Fruit fly (Drosophila melanogaster) whole organism, embryonic: Measurements from ENCODE around the gene dlg1.

ENCODE experiments used
- Abd-B ChIP-seq: fragments of 200-800 bp; sonication (Bioruptor generic); optimal IDR thresholded peaks from 2 replicates; lab custom pipeline; 2018; ENCODE audit warnings: missing biosample characterization, mild to moderate bottlenecking, missing genetic modification characterization, moderate library complexity
- Aef1 ChIP-seq: fragments of 200-800 bp; sonication (Bioruptor generic); IDR thresholded peaks from 3 replicates; pipeline ENCODE4 v1.3.6; 2022; ENCODE audit warnings: missing biosample characterization, missing genetic modification characterization
- Atf-2 ChIP-seq: fragments of 200-800 bp; sonication (Bioruptor generic); optimal IDR thresholded peaks from 2 replicates; lab custom pipeline; 2016; ENCODE audit warnings: missing biosample characterization, missing genetic modification characterization
- Atf3 ChIP-seq: fragments of 200-800 bp; sonication (Bioruptor generic); optimal IDR thresholded peaks from 3 replicates; lab custom pipeline; 2016; ENCODE audit warnings: missing biosample characterization, missing genetic modification characterization
- Awh ChIP-seq: fragments of 200-800 bp; sonication (Bioruptor generic); IDR thresholded peaks from 2 replicates; pipeline ENCODE4, ENCODE4 v1.3.6; 2022; ENCODE audit warnings: missing biosample characterization, missing genetic modification characterization
- B-H1 ChIP-seq: fragments of 200-800 bp; sonication (Bioruptor generic); IDR thresholded peaks from 3 replicates; pipeline ENCODE4 v1.3.6; 2022; ENCODE audit warnings: missing biosample characterization, missing genetic modification characterization
- CG11093 ChIP-seq: fragments of 200-800 bp; sonication (Bioruptor generic); IDR thresholded peaks from 3 replicates; pipeline ENCODE4 v1.3.6; 2022; ENCODE audit warnings: missing biosample characterization, missing genetic modification characterization
- CG11696 ChIP-seq: fragments of 200-800 bp; sonication (Bioruptor generic); IDR thresholded peaks from 2 replicates; pipeline ENCODE4 v1.3.6; 2022; ENCODE audit warnings: missing biosample characterization, missing genetic modification characterization
- CG15073 ChIP-seq: fragments of 200-800 bp; sonication (Bioruptor generic); optimal IDR thresholded peaks from 2 replicates; lab custom pipeline; 2016; ENCODE audit warnings: missing biosample characterization, missing genetic modification characterization
- CG16779 ChIP-seq: fragments of 200-800 bp; sonication (Bioruptor generic); IDR thresholded peaks from 2 replicates; pipeline ENCODE4 v1.3.6; 2022; ENCODE audit warnings: missing biosample characterization, missing genetic modification characterization
- CG18476 ChIP-seq: fragments of 200-800 bp; sonication (Bioruptor generic); optimal IDR thresholded peaks from 2 replicates; lab custom pipeline; 2016; ENCODE audit warnings: missing biosample characterization, mild to moderate bottlenecking, missing genetic modification characterization
- CG2712 ChIP-seq: fragments of 200-800 bp; optimal IDR thresholded peaks from 3 replicates; lab custom pipeline; 2019; ENCODE audit warnings: missing biosample characterization, mild to moderate bottlenecking, missing genetic modification characterization, moderate library complexity
- CG32772 ChIP-seq: fragments of 200-800 bp; sonication (Bioruptor generic); IDR thresholded peaks from 2 replicates; pipeline ENCODE4 v1.3.6; 2022; ENCODE audit warnings: missing biosample characterization, missing genetic modification characterization
- CG34376 ChIP-seq: fragments of 200-800 bp; sonication (Bioruptor generic); optimal IDR thresholded peaks from 2 replicates; lab custom pipeline; 2018; ENCODE audit warnings: missing biosample characterization, mild to moderate bottlenecking, missing genetic modification characterization
- CG42726 ChIP-seq: fragments of 200-800 bp; sonication (Bioruptor generic); IDR thresholded peaks from 2 replicates; pipeline ENCODE4 v1.3.6; 2022; ENCODE audit warnings: missing biosample characterization, missing genetic modification characterization; ENCODE audit not compliant: partially characterized antibody
- CG5953 ChIP-seq: fragments of 200-800 bp; sonication (Bioruptor generic); IDR thresholded peaks from 2 replicates; pipeline ENCODE4 v1.3.6; 2022; ENCODE audit warnings: missing biosample characterization, missing genetic modification characterization
- CG6689 ChIP-seq: fragments of 200-800 bp; sonication (Bioruptor generic); IDR thresholded peaks from 2 replicates; pipeline ENCODE4 v1.3.6; 2022; ENCODE audit warnings: missing biosample characterization, missing genetic modification characterization
- CG6854 ChIP-seq: fragments of 200-800 bp; sonication (Bioruptor generic); optimal IDR thresholded peaks from 3 replicates; lab custom pipeline; 2017; ENCODE audit warnings: missing biosample characterization, mild to moderate bottlenecking, missing genetic modification characterization
- CG7839 ChIP-seq: fragments of 200-800 bp; sonication (Bioruptor generic); optimal IDR thresholded peaks from 3 replicates; lab custom pipeline; 2018; ENCODE audit warnings: missing biosample characterization, mild to moderate bottlenecking, missing genetic modification characterization, moderate library complexity
- CG9727 ChIP-seq: fragments of 200-800 bp; sonication (Bioruptor generic); optimal IDR thresholded peaks from 3 replicates; lab custom pipeline; 2017; ENCODE audit warnings: missing biosample characterization, mild to moderate bottlenecking, missing genetic modification characterization
- D ChIP-seq, 2 experiments: fragments of 200-800 bp in 1 of 2; fragments of >200 bp in 1 of 2; sonication (Bioruptor generic) in 1 of 2; optimal IDR thresholded peaks; 2 replicates in 1 of 2; 3 replicates in 1 of 2; lab custom pipeline; 2017; ENCODE audit warnings: mild to moderate bottlenecking in 1 of 2, missing biosample characterization in 1 of 2, missing genetic modification characterization in 1 of 2, missing genetic modification reagents in 1 of 2
- Doc2 ChIP-seq: fragments of 200-800 bp; sonication (Bioruptor generic); IDR thresholded peaks from 2 replicates; pipeline ENCODE4 v1.3.6; 2022; ENCODE audit warnings: missing biosample characterization, missing genetic modification characterization
- Hr51 ChIP-seq, 2 experiments: fragments of 200-800 bp; sonication (Bioruptor generic); optimal IDR thresholded peaks; 2 replicates in 1 of 2; 3 replicates in 1 of 2; lab custom pipeline; 2016 to 2018; ENCODE audit warnings: missing biosample characterization in 2 of 2, missing genetic modification characterization in 2 of 2, mild to moderate bottlenecking in 1 of 2, moderate library complexity in 1 of 2
- MBD-R2 ChIP-seq: fragments of 200-800 bp; sonication (Bioruptor generic); IDR thresholded peaks from 2 replicates; pipeline ENCODE4 v1.3.6; 2022; ENCODE audit warnings: missing biosample characterization, missing genetic modification characterization
- MTF-1 ChIP-seq: fragments of 200-800 bp; sonication (Bioruptor generic); optimal IDR thresholded peaks from 2 replicates; lab custom pipeline; 2018; ENCODE audit warnings: missing biosample characterization, mild to moderate bottlenecking, missing genetic modification characterization, borderline replicate concordance
- Mes4 ChIP-seq: fragments of 200-800 bp; sonication (Bioruptor generic); optimal IDR thresholded peaks from 2 replicates; lab custom pipeline; 2016; ENCODE audit warnings: missing biosample characterization, missing genetic modification characterization
- Neu2 ChIP-seq: fragments of 200-800 bp; sonication (Bioruptor generic); optimal IDR thresholded peaks from 3 replicates; lab custom pipeline; 2016; ENCODE audit warnings: missing biosample characterization, missing genetic modification characterization, borderline replicate concordance
- Nf-YC ChIP-seq: fragments of 200-800 bp; optimal IDR thresholded peaks from 3 replicates; lab custom pipeline; 2019; ENCODE audit warnings: missing biosample characterization, mild to moderate bottlenecking, missing genetic modification characterization, moderate library complexity
- PHDP ChIP-seq: fragments of 200-800 bp; sonication (Bioruptor generic); optimal IDR thresholded peaks from 3 replicates; lab custom pipeline; 2018; ENCODE audit warnings: missing biosample characterization, mild to moderate bottlenecking, missing genetic modification characterization, moderate library complexity
- Ravus ChIP-seq: fragments of 200-800 bp; sonication (Bioruptor generic); IDR thresholded peaks from 2 replicates; pipeline ENCODE4 v1.3.6; 2022; ENCODE audit warnings: missing biosample characterization, missing genetic modification characterization
- Rfx ChIP-seq: fragments of 200-800 bp; sonication (Bioruptor generic); IDR thresholded peaks from 2 replicates; pipeline ENCODE4 v1.3.6; 2022; ENCODE audit warnings: missing biosample characterization, missing genetic modification characterization
- Sox100B ChIP-seq: fragments of 200-800 bp; sonication (Bioruptor generic); optimal IDR thresholded peaks from 3 replicates; lab custom pipeline; 2018; ENCODE audit warnings: missing biosample characterization, mild to moderate bottlenecking, missing genetic modification characterization
- Sry-δ ChIP-seq: fragments of 200-800 bp; sonication (Bioruptor generic); optimal IDR thresholded peaks from 2 replicates; lab custom pipeline; 2016; ENCODE audit warnings: missing biosample characterization, missing genetic modification characterization
- chif ChIP-seq, 2 experiments: fragments of 200-800 bp; sonication (Bioruptor generic); optimal IDR thresholded peaks; 3 replicates each; lab custom pipeline; 2016; ENCODE audit warnings: missing biosample characterization in 2 of 2, missing genetic modification characterization in 2 of 2
- da ChIP-seq: fragments of 200-800 bp; sonication (Bioruptor generic); optimal IDR thresholded peaks from 2 replicates; lab custom pipeline; 2016; ENCODE audit warnings: missing biosample characterization, missing genetic modification characterization
- disco-r ChIP-seq: fragments of 200-800 bp; sonication (Bioruptor generic); optimal IDR thresholded peaks from 2 replicates; lab custom pipeline; 2016; ENCODE audit warnings: missing biosample characterization, missing genetic modification characterization
- fd102C ChIP-seq: fragments of 200-800 bp; sonication (Bioruptor generic); optimal IDR thresholded peaks from 2 replicates; lab custom pipeline; 2018; ENCODE audit warnings: missing biosample characterization, mild to moderate bottlenecking, missing genetic modification characterization, moderate library complexity
- fd96Cb ChIP-seq: fragments of 200-800 bp; sonication (Bioruptor generic); optimal IDR thresholded peaks from 2 replicates; lab custom pipeline; 2018; ENCODE audit warnings: missing biosample characterization, mild to moderate bottlenecking, missing genetic modification characterization, moderate library complexity
- gsb-n ChIP-seq: fragments of 200-800 bp; sonication (Bioruptor generic); optimal IDR thresholded peaks from 3 replicates; lab custom pipeline; 2018; ENCODE audit warnings: missing biosample characterization, mild to moderate bottlenecking, missing genetic modification characterization
- kah ChIP-seq: fragments of 200-800 bp; sonication (Bioruptor generic); optimal IDR thresholded peaks from 2 replicates; lab custom pipeline; 2018; ENCODE audit warnings: missing biosample characterization, mild to moderate bottlenecking, missing genetic modification characterization
- lola ChIP-seq, 3 experiments: fragments of >200 bp in 2 of 3; fragments of 200-800 bp in 1 of 3; sonication (Bioruptor generic) in 1 of 3; optimal IDR thresholded peaks; 2 replicates each; lab custom pipeline; 2017 to 2019; ENCODE audit warnings: missing biosample characterization in 3 of 3, missing genetic modification characterization in 3 of 3, mild to moderate bottlenecking in 1 of 3, moderate library complexity in 1 of 3
- nerfin-1 ChIP-seq: fragments of 200-800 bp; sonication (Bioruptor generic); optimal IDR thresholded peaks from 3 replicates; lab custom pipeline; 2019; ENCODE audit warnings: missing biosample characterization, mild to moderate bottlenecking, missing genetic modification characterization, moderate library complexity
- nmo ChIP-seq: fragments of 200-800 bp; sonication (Bioruptor generic); optimal IDR thresholded peaks from 2 replicates; lab custom pipeline; 2018; ENCODE audit warnings: missing biosample characterization, mild to moderate bottlenecking, missing genetic modification characterization, moderate library complexity
- pita ChIP-seq: fragments of 200-800 bp; sonication (Bioruptor generic); optimal IDR thresholded peaks from 2 replicates; lab custom pipeline; 2017; ENCODE audit warnings: missing biosample characterization, mild to moderate bottlenecking, missing genetic modification characterization
- sd ChIP-seq: fragments of 200-800 bp; sonication (Bioruptor generic); optimal IDR thresholded peaks from 3 replicates; lab custom pipeline; 2018; ENCODE audit warnings: missing biosample characterization, mild to moderate bottlenecking, missing genetic modification characterization, moderate library complexity
- slou ChIP-seq: fragments of 200-800 bp; sonication (Bioruptor generic); optimal IDR thresholded peaks from 3 replicates; lab custom pipeline; 2016; ENCODE audit warnings: missing biosample characterization, missing genetic modification characterization
- so ChIP-seq: fragments of 200-800 bp; sonication (Bioruptor generic); IDR thresholded peaks from 3 replicates; pipeline ENCODE4 v1.3.6; 2022; ENCODE audit warnings: missing biosample characterization, missing genetic modification characterization
- sr ChIP-seq: fragments of 200-800 bp; sonication (Bioruptor generic); IDR thresholded peaks from 3 replicates; pipeline ENCODE4 v1.3.6; 2022; ENCODE audit warnings: missing biosample characterization, missing genetic modification characterization
- tio ChIP-seq: fragments of 200-800 bp; sonication (Bioruptor generic); optimal IDR thresholded peaks from 2 replicates; lab custom pipeline; 2017; ENCODE audit warnings: missing biosample characterization, missing genetic modification characterization, inconsistent platforms
- yki ChIP-seq: fragments of >200 bp; optimal IDR thresholded peaks from 3 replicates; lab custom pipeline; 2018

The dlg1 gene

dm6 chrX:11391364-11391915 is 22.0 kb downstream of the dlg1 start (continued):
- peak in 1 of 2 experiments; percentile 49 for TF ChIP-seq Hr51 (GFP tag; optimal IDR thresholded peaks at IDR 0.05; lab: Kevin White, UChicago)
- no peak for TF ChIP-seq Nf-YC (tag; lab: Kevin White, UChicago)
- no peak for TF ChIP-seq CG5953
- no peak for TF ChIP-seq nmo (GFP tag; lab: Kevin White, UChicago)
- no peak for TF ChIP-seq Awh
- TF ChIP-seq CG11093 (GFP tag; lab: Robert Waterston, UW), result 0 out of 3 replicates have a peak, but pooled peaks have one; percentile 36
- peak; percentile 60 for TF ChIP-seq Aef1 (GFP tag; lab: Robert Waterston, UW)
- peak; percentile 97 for TF ChIP-seq sd (tag; lab: Kevin White, UChicago)
- no peak for TF ChIP-seq CG34376 (GFP tag; lab: Kevin White, UChicago)
- no peak for TF ChIP-seq CG11696 (GFP tag; lab: Robert Waterston, UW)
- TF ChIP-seq Atf-2, result no peak
- TF ChIP-seq CG6689, result peak; percentile 53
- TF ChIP-seq chif (GFP tag; optimal IDR thresholded peaks at IDR 0.05; lab: Kevin White, UChicago), result peak in 1 of 2 experiments; percentile 9
- TF ChIP-seq disco-r (GFP tag; lab: Kevin White, UChicago), result no peak
- TF ChIP-seq CG42726 (GFP tag; lab: Robert Waterston, UW), result no peak
- no peak for TF ChIP-seq Doc2
- TF ChIP-seq Sox100B (GFP tag; lab: Kevin White, UChicago), result no peak
- TF ChIP-seq CG9727 (GFP tag; lab: Kevin White, UChicago), result no peak
- no peak for TF ChIP-seq fd102C (GFP tag; lab: Kevin White, UChicago)
- no peak for TF ChIP-seq MTF-1
- 0 out of 2 replicates have a peak, but pooled peaks have one; percentile 17 for TF ChIP-seq CG16779 (GFP tag; lab: Robert Waterston, UW)
- TF ChIP-seq nerfin-1 (tag; lab: Kevin White, UChicago), result no peak
- peak; percentile 32 for TF ChIP-seq fd96Cb (tag; lab: Kevin White, UChicago)
- TF ChIP-seq so, result no peak; the same call in 2 of the 3 replicates
- TF ChIP-seq Rfx (GFP tag; lab: Robert Waterston, UW), result peak; percentile 87
- TF ChIP-seq slou (GFP tag; lab: Kevin White, UChicago), result no peak
- TF ChIP-seq tio (GFP tag; lab: Kevin White, UChicago), result no peak
- TF ChIP-seq CG15073 (GFP tag; lab: Kevin White, UChicago), result no peak
- TF ChIP-seq PHDP, result peak; percentile 33
- TF ChIP-seq sr (GFP tag; lab: Robert Waterston, UW), result peak; percentile 58; the same call in 2 of the 3 replicates
- TF ChIP-seq Mes4 (GFP tag; lab: Kevin White, UChicago), result no peak
- peak; percentile 38 for TF ChIP-seq Ravus (GFP tag; lab: Robert Waterston, UW)
- no peak for TF ChIP-seq lola (GFP tag; optimal IDR thresholded peaks at IDR 0.05; lab: Kevin White, UChicago)
- TF ChIP-seq yki (lab: Kevin White, UChicago), result no peak
- TF ChIP-seq B-H1 (GFP tag; lab: Robert Waterston, UW), result peak; percentile 55; the same call in 1 of the 3 replicates
- no peak for TF ChIP-seq pita (GFP tag; lab: Kevin White, UChicago)
- TF ChIP-seq CG2712 (tag; lab: Kevin White, UChicago), result no peak
- no peak for TF ChIP-seq CG18476
- no peak for TF ChIP-seq da (GFP tag; lab: Kevin White, UChicago)
- TF ChIP-seq CG7839 (tag; lab: Kevin White, UChicago), result peak; percentile 42
- no peak for TF ChIP-seq Abd-B (GFP tag; lab: Kevin White, UChicago)
- TF ChIP-seq Neu2 (GFP tag; lab: Kevin White, UChicago), result no peak
- no peak for TF ChIP-seq gsb-n
- TF ChIP-seq D (optimal IDR thresholded peaks at IDR 0.05; lab: Kevin White, UChicago), result no peak
- no peak for TF ChIP-seq D (GFP tag; optimal IDR thresholded peaks at IDR 0.05; lab: Kevin White, UChicago)
- TF ChIP-seq CG32772 (GFP tag; lab: Robert Waterston, UW), result 0 out of 2 replicates have a peak, but pooled peaks have one; percentile 24
- no peak for TF ChIP-seq kah
- TF ChIP-seq Atf3 (GFP tag; lab: Kevin White, UChicago), result no peak
- peak; percentile 11; the same call in 1 of the 2 replicates for TF ChIP-seq MBD-R2 (GFP tag; lab: Robert Waterston, UW)
- no peak for TF ChIP-seq CG6854 (GFP tag; lab: Kevin White, UChicago)
- no peak for TF ChIP-seq Sry-δ (GFP tag; lab: Kevin White, UChicago)
